Fruit fly (Drosophila melanogaster) whole organism, pupa: ENCODE data around the gene DopEcR.

Experiments
- CG15710 ChIP-seq: fragments of 200-800 bp; sonication (Bioruptor generic); optimal IDR thresholded peaks from 2 replicates; lab custom pipeline; 2018; ENCODE audit warnings: missing biosample characterization, mild to moderate bottlenecking, missing genetic modification characterization, moderate library complexity
- CG17806 ChIP-seq: fragments of 200-800 bp; sonication (Bioruptor generic); optimal IDR thresholded peaks from 2 replicates; lab custom pipeline; 2018; ENCODE audit warnings: missing biosample characterization, mild to moderate bottlenecking, missing genetic modification characterization, moderate library complexity
- CG34367 ChIP-seq: fragments of 200-800 bp; sonication (Bioruptor generic); optimal IDR thresholded peaks from 2 replicates; lab custom pipeline; 2018; ENCODE audit warnings: missing biosample characterization, mild to moderate bottlenecking, missing genetic modification characterization
- CG4496 ChIP-seq: fragments of 200-800 bp; sonication (Bioruptor generic); IDR thresholded peaks from 3 replicates; pipeline ENCODE4 v1.3.6; 2022; ENCODE audit warnings: missing biosample characterization, missing genetic modification characterization
- CG8159 ChIP-seq: fragments of 200-800 bp; sonication (Bioruptor generic); optimal IDR thresholded peaks from 3 replicates; lab custom pipeline; 2018; ENCODE audit warnings: missing biosample characterization, mild to moderate bottlenecking, missing genetic modification characterization, moderate library complexity
- CG8301 ChIP-seq: fragments of 200-800 bp; sonication (Bioruptor generic); optimal IDR thresholded peaks from 2 replicates; lab custom pipeline; 2018; ENCODE audit warnings: missing biosample characterization, mild to moderate bottlenecking, missing genetic modification characterization
- CG9948 ChIP-seq: fragments of 200-800 bp; sonication (Bioruptor generic); optimal IDR thresholded peaks from 2 replicates; lab custom pipeline; 2018; ENCODE audit warnings: missing biosample characterization, mild to moderate bottlenecking, missing genetic modification characterization, moderate library complexity
- EcR ChIP-seq: fragments of 200-800 bp; sonication (Bioruptor generic); optimal IDR thresholded peaks from 3 replicates; lab custom pipeline; 2019; ENCODE audit warnings: missing biosample characterization, missing genetic modification characterization, mild to moderate bottlenecking, moderate library complexity, missing genetic modification reagents
- Ets98B ChIP-seq: fragments of 200-800 bp; sonication (Bioruptor generic); IDR thresholded peaks from 2 replicates; pipeline ENCODE4 v1.3.6; 2022; ENCODE audit warnings: missing biosample characterization, missing genetic modification characterization
- Pif1B ChIP-seq: fragments of 200-800 bp; sonication (Bioruptor generic); optimal IDR thresholded peaks from 3 replicates; lab custom pipeline; 2016; ENCODE audit warnings: missing biosample characterization, missing genetic modification characterization
- Snoo ChIP-seq: fragments of 200-800 bp; sonication (Bioruptor generic); optimal IDR thresholded peaks from 3 replicates; lab custom pipeline; 2017; ENCODE audit warnings: missing biosample characterization, mild to moderate bottlenecking, missing genetic modification characterization, inconsistent platforms
- gl ChIP-seq: fragments of 200-800 bp; sonication (Bioruptor generic); optimal IDR thresholded peaks from 2 replicates; lab custom pipeline; 2018; ENCODE audit warnings: missing biosample characterization, mild to moderate bottlenecking, missing genetic modification characterization
- rn ChIP-seq: fragments of 200-800 bp; sonication (Bioruptor generic); IDR thresholded peaks from 2 replicates; pipeline ENCODE4 v1.3.6; 2022; ENCODE audit warnings: missing biosample characterization, missing genetic modification characterization

DNA sequence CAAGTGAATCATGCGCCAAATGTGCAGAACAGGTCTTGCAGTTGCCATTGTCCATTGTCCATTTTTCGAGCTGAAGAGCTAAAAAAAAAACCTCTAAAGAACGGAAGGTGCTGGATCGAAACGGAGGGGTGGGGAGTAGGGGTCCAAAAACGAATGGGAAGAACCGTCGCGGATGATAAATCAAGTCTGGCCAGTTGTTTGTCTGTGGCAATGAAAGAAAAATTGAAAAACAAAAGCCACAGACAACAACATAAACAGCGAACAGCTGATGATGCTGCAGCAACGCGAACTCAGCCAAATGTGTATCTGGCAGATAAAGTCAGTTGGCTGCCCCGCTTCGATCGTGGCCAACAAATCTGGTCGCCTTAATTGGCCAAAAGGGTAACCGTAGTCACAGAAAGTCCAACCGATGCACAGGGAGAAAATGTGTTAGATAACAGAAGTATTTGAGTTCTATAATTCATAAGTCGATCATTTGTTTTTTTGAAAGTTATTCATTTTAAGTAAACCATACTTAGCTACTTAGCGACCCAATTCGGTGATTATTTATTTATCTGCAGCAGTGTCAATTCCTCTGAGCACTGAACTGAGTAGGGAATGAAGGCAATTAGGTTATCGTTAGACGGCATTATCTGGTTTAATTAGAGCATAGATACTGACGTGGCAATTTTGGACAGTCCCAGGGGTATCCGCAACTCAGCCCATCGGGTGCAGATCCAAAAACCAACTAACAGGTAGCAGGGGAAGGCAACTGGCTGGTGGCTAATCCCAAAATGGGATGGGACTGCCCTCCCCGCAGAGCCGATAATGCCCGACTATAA is 28.3 kb upstream of the DopEcR start:
- peak; percentile 25 for TF ChIP-seq CG8159 (tag; lab: Kevin White, UChicago)
- no peak for TF ChIP-seq CG15710 (tag; lab: Kevin White, UChicago)
- TF ChIP-seq rn (GFP tag; lab: Robert Waterston, UW): no peak
- TF ChIP-seq Pif1B: no peak
- TF ChIP-seq Ets98B (GFP tag; lab: Robert Waterston, UW): no peak
- TF ChIP-seq Snoo (tag; lab: Kevin White, UChicago): peak; percentile 44
- peak; percentile 26; the same call in 1 of the 3 replicates for TF ChIP-seq CG4496 (GFP tag; lab: Robert Waterston, UW)
- TF ChIP-seq CG9948 (tag; lab: Kevin White, UChicago): no peak
- no peak for TF ChIP-seq CG34367 (tag; lab: Kevin White, UChicago)
- no peak for TF ChIP-seq CG17806 (tag; lab: Kevin White, UChicago)
- peak; percentile 61 for TF ChIP-seq EcR (GFP tag; lab: Kevin White, UChicago)
- no peak for TF ChIP-seq gl (tag; lab: Kevin White, UChicago)
- no peak for TF ChIP-seq CG8301 (tag; lab: Kevin White, UChicago)
